Worm (Caenorhabditis elegans) whole organism, L3 larva: Measurements from ENCODE around the gene ncap-1.

Experiments used
- ZK546.5 ChIP-seq: sonication (generic microtip); optimal IDR thresholded peaks from 2 replicates; lab custom pipeline; 2017; ENCODE audit warnings: missing biosample characterization, missing genetic modification characterization
- ceh-82 ChIP-seq: fragments of 150-350 bp; optimal IDR thresholded peaks from 2 replicates; lab custom pipeline; 2014; ENCODE audit warnings: missing biosample characterization, missing genetic modification characterization
- nhr-11 ChIP-seq: fragments of 150-350 bp; optimal IDR thresholded peaks from 2 replicates; lab custom pipeline; 2014; ENCODE audit warnings: missing biosample characterization, missing genetic modification characterization
- nhr-237 ChIP-seq: fragments of 150-350 bp; optimal IDR thresholded peaks from 2 replicates; lab custom pipeline; 2014; ENCODE audit warnings: missing biosample characterization, missing genetic modification characterization
- nhr-76 ChIP-seq: fragments of 150-350 bp; sonication (generic microtip); optimal IDR thresholded peaks from 5 replicates; lab custom pipeline; 2014; ENCODE audit warnings: missing biosample characterization, missing genetic modification characterization
- tbx-2 ChIP-seq: sonication (generic microtip); optimal IDR thresholded peaks from 2 replicates; lab custom pipeline; 2016; ENCODE audit warnings: mild to moderate bottlenecking, missing genetic modification characterization, missing compliant biosample characterization
- unc-62 ChIP-seq: fragments of 150-350 bp; sonication (generic microtip); optimal IDR thresholded peaks from 4 replicates; lab custom pipeline; 2014; ENCODE audit warnings: missing biosample characterization, missing genetic modification reagents, missing genetic modification characterization
- ztf-4 ChIP-seq: fragments of 150-350 bp; optimal IDR thresholded peaks from 2 replicates; lab custom pipeline; 2014; ENCODE audit warnings: missing biosample characterization, missing genetic modification characterization

ce11 chrII:2939681-2940080, 20.6 kb upstream of the ncap-1 start:
- TF ChIP-seq nhr-237 (tag; lab: Kevin White, UChicago): no peak
- no peak for TF ChIP-seq ceh-82 (tag; lab: Kevin White, UChicago)
- no peak for TF ChIP-seq nhr-76 (tag; lab: Kevin White, UChicago)
- TF ChIP-seq ztf-4 (tag; lab: Kevin White, UChicago): no peak
- TF ChIP-seq tbx-2 (tag; lab: Kevin White, UChicago): no peak
- no peak for TF ChIP-seq nhr-11
- TF ChIP-seq ZK546.5 (tag; lab: Kevin White, UChicago): no peak
- no peak for TF ChIP-seq unc-62 (GFP tag; lab: Kevin White, UChicago)
